Fruit fly (Drosophila melanogaster): ENCODE data around the gene CG33223.

Gene CG33223

dm6 chrX:8501374-8501773, 17.7 kb upstream of the CG33223 start:
- TF ChIP-seq PHDP (tag; optimal IDR thresholded peaks at IDR 0.05) (no peak), CG7372 (GFP tag; IDR thresholded peaks at IDR 0.05) (peak; percentile 76), D (optimal IDR thresholded peaks at IDR 0.05) (no peak), D (GFP tag; optimal IDR thresholded peaks at IDR 0.05) (no peak), MESR4 (GFP tag; optimal IDR thresholded peaks at IDR 0.05) (no peak), Ets65A (GFP tag) (peak; percentile 13), Taf1 (GFP tag; IDR thresholded peaks at IDR 0.05) (no peak), exex (tag; optimal IDR thresholded peaks at IDR 0.05) (peak; percentile 38), CG10565 (GFP tag; optimal IDR thresholded peaks at IDR 0.05) (no peak), CG8290 (GFP tag; optimal IDR thresholded peaks at IDR 0.05) (no peak), CG8290 (tag; optimal IDR thresholded peaks at IDR 0.05) (peak in 1 of 2 experiments; percentile 28), Deaf1 (tag; optimal IDR thresholded peaks at IDR 0.05) (peak; percentile 94), CG9817 (tag; optimal IDR thresholded peaks at IDR 0.05) (no peak), Med (GFP tag) (peak; percentile 17), sens (GFP tag) (peak; percentile 49)

- TF ChIP-seq az2 (GFP tag; optimal IDR thresholded peaks at IDR 0.05) (no peak), luna (GFP tag; optimal IDR thresholded peaks at IDR 0.05) (no peak), psq (GFP tag; optimal IDR thresholded peaks at IDR 0.05) (no peak), CG2199 (GFP tag; IDR thresholded peaks at IDR 0.05) (no peak), hkb (optimal IDR thresholded peaks at IDR 0.05) (no peak), hkb (GFP tag; IDR thresholded peaks at IDR 0.05) (0 out of 2 replicates have a peak, but pooled peaks have one; percentile 19), CG4360 (GFP tag; IDR thresholded peaks at IDR 0.05) (no peak), tup (GFP tag; optimal IDR thresholded peaks at IDR 0.05) (no peak), CG4424 (GFP tag; optimal IDR thresholded peaks at IDR 0.05) (no peak), HLHmδ (GFP tag; optimal IDR thresholded peaks at IDR 0.05) (no peak), tx (GFP tag; optimal IDR thresholded peaks at IDR 0.05) (no peak), lab (GFP tag; optimal IDR thresholded peaks at IDR 0.05) (peak; percentile 28), hb (GFP tag; IDR thresholded peaks at IDR 0.05; ENCODE audit: partially characterized antibody) (no peak), grn (GFP tag; optimal IDR thresholded peaks at IDR 0.05) (no peak), HHEX (GFP tag; optimal IDR thresholded peaks at IDR 0.05) (no peak), pho (GFP tag; optimal IDR thresholded peaks at IDR 0.05) (no peak), Doc3 (GFP tag; IDR thresholded peaks at IDR 0.05; ENCODE audit: partially characterized antibody) (no peak), Rfx (GFP tag; IDR thresholded peaks at IDR 0.05) (peak; percentile 49), CG1647 (GFP tag; optimal IDR thresholded peaks at IDR 0.05) (peak; percentile 4), CG3995 (GFP tag; optimal IDR thresholded peaks at IDR 0.05) (no peak), CG1024 (GFP tag; IDR thresholded peaks at IDR 0.05) (peak; percentile 31; the same call in 1 of the 2 replicates), Xbp1 (GFP tag; optimal IDR thresholded peaks at IDR 0.05) (peak; percentile 17), CG11504 (tag; optimal IDR thresholded peaks at IDR 0.05) (peak; percentile 35), jigr1 (GFP tag; IDR thresholded peaks at IDR 0.05) (no peak), Rx (GFP tag; IDR thresholded peaks at IDR 0.05) (no peak), gcm2 (GFP tag; optimal IDR thresholded peaks at IDR 0.05) (no peak), Camta (GFP tag; optimal IDR thresholded peaks at IDR 0.05) (no peak), Drgx (GFP tag; IDR thresholded peaks at IDR 0.05) (no peak), CG17385 (GFP tag; optimal IDR thresholded peaks at IDR 0.05) (no peak), CG11398 (GFP tag; optimal IDR thresholded peaks at IDR 0.05) (no peak), pros (GFP tag; optimal IDR thresholded peaks at IDR 0.05) (no peak), CG7786 (GFP tag; optimal IDR thresholded peaks at IDR 0.05) (peak; percentile 4), CG13775 (GFP tag; optimal IDR thresholded peaks at IDR 0.05) (no peak), CG14441 (GFP tag; IDR thresholded peaks at IDR 0.05) (peak; percentile 42; the same call in 1 of the 2 replicates), CG17568 (GFP tag; optimal IDR thresholded peaks at IDR 0.05) (no peak), en (GFP tag; optimal IDR thresholded peaks at IDR 0.05) (no peak), cwo (GFP tag; optimal IDR thresholded peaks at IDR 0.05) (no peak), row (GFP tag; IDR thresholded peaks at IDR 0.05) (peak; percentile 33; the same call in 1 of the 3 replicates)
Observed at dm6 chrX:8499151-8499550, 15.5 kb upstream of the CG33223 start.
